Worm (Caenorhabditis elegans) whole organism, L1 larva: ENCODE data around the gene rpn-5.
A peak's percentile ranks its signal among the peaks of the same experiment; 100 is the strongest.

Source experiments
- C04F5.9 ChIP-seq: sonication (generic microtip); optimal IDR thresholded peaks from 2 replicates; lab custom pipeline; 2016; ENCODE audit warnings: missing genetic modification characterization, missing compliant biosample characterization
- C34B4.2 ChIP-seq: sonication (generic microtip); optimal IDR thresholded peaks from 2 replicates; lab custom pipeline; 2017; ENCODE audit warnings: mild to moderate bottlenecking, missing genetic modification characterization, missing compliant biosample characterization
- aly-2 ChIP-seq: fragments of 150-350 bp; optimal IDR thresholded peaks from 2 replicates; lab custom pipeline; 2014; ENCODE audit warnings: missing biosample characterization, missing genetic modification characterization
- ama-1 ChIP-seq: fragments of 150-350 bp; optimal IDR thresholded peaks from 2 replicates; lab custom pipeline; 2014
- ceh-88 ChIP-seq: fragments of 200-800 bp; sonication (Bioruptor generic); IDR thresholded peaks from 2 replicates; pipeline ENCODE4 v1.3.6; 2022; ENCODE audit warnings: missing genetic modification characterization, missing compliant biosample characterization
- dpl-1 ChIP-seq, 3 experiments: fragments of 150-350 bp in 2 of 3; sonication (generic microtip) in 1 of 3; optimal IDR thresholded peaks; 2 replicates each; lab custom pipeline; 2014 to 2017; ENCODE audit warnings: missing biosample characterization in 3 of 3, missing genetic modification characterization in 3 of 3, missing genetic modification reagents in 3 of 3
- efl-1 ChIP-seq, 4 experiments: fragments of 150-350 bp; optimal IDR thresholded peaks in 3 of 4; peaks in 1 of 4; 1 replicate in 1 of 4; 2 replicates in 3 of 4; lab custom pipeline; 2014; ENCODE audit warnings: missing biosample characterization in 2 of 4, missing genetic modification characterization in 2 of 4, missing genetic modification reagents in 2 of 4
- efl-3 ChIP-seq: fragments of 200-800 bp; sonication (Bioruptor generic); optimal IDR thresholded peaks from 2 replicates; lab custom pipeline; 2018; ENCODE audit warnings: mild to moderate bottlenecking, missing genetic modification characterization, missing compliant biosample characterization
- elt-2 ChIP-seq: sonication (generic microtip); optimal IDR thresholded peaks from 2 replicates; lab custom pipeline; 2016; ENCODE audit warnings: missing genetic modification characterization, mild to moderate bottlenecking, inconsistent platforms, missing compliant biosample characterization, missing genetic modification reagents
- elt-3 ChIP-seq, 6 experiments: fragments of 150-350 bp in 1 of 6; sonication (generic microtip); optimal IDR thresholded peaks; 2 replicates each; lab custom pipeline; 2017 to 2018; ENCODE audit warnings: missing biosample characterization in 6 of 6, missing genetic modification characterization in 6 of 6, inconsistent platforms in 1 of 6
- ets-5 ChIP-seq: fragments of 200-800 bp; sonication (Bioruptor generic); IDR thresholded peaks from 2 replicates; pipeline ENCODE4 v1.3.6; 2022; ENCODE audit warnings: missing genetic modification characterization, missing compliant biosample characterization
- fkh-10 ChIP-seq: sonication (generic microtip); optimal IDR thresholded peaks from 2 replicates; lab custom pipeline; 2017; ENCODE audit warnings: missing biosample characterization, missing genetic modification reagents, missing genetic modification characterization
- fkh-4 ChIP-seq: sonication (generic microtip); optimal IDR thresholded peaks from 2 replicates; lab custom pipeline; 2016; ENCODE audit warnings: missing compliant biosample characterization, missing genetic modification characterization, borderline replicate concordance
- fos-1 ChIP-seq: fragments of 150-350 bp; optimal IDR thresholded peaks from 2 replicates; lab custom pipeline; 2014; ENCODE audit warnings: missing biosample characterization, missing genetic modification characterization
- grh-1 ChIP-seq: fragments of 200-800 bp; sonication (Bioruptor generic); IDR thresholded peaks from 2 replicates; pipeline ENCODE4 v1.3.6; 2022; ENCODE audit warnings: missing genetic modification reagents, missing genetic modification characterization, missing compliant biosample characterization
- lin-14 ChIP-seq: fragments of 200-800 bp; sonication (Bioruptor generic); optimal IDR thresholded peaks from 2 replicates; lab custom pipeline; 2018; ENCODE audit warnings: mild to moderate bottlenecking, missing genetic modification characterization, moderate library complexity, missing compliant biosample characterization
- lin-15B ChIP-seq: fragments of 150-350 bp; sonication (generic microtip); optimal IDR thresholded peaks from 3 replicates; lab custom pipeline; 2014; ENCODE audit warnings: missing biosample characterization, missing genetic modification characterization
- lin-35 ChIP-seq, 2 experiments: fragments of 150-350 bp; optimal IDR thresholded peaks; 2 replicates each; lab custom pipeline; 2014; ENCODE audit warnings: missing biosample characterization in 2 of 2, missing genetic modification characterization in 2 of 2, missing genetic modification reagents in 2 of 2
- lin-39 ChIP-seq: fragments of 150-350 bp; optimal IDR thresholded peaks from 2 replicates; lab custom pipeline; 2014; ENCODE audit warnings: missing biosample characterization, missing genetic modification reagents, missing genetic modification characterization
- lsy-2 ChIP-seq, 2 experiments: fragments of 150-350 bp; optimal IDR thresholded peaks; 2 replicates each; lab custom pipeline; 2014; ENCODE audit warnings: missing biosample characterization in 2 of 2, missing genetic modification characterization in 2 of 2
- mab-9 ChIP-seq: fragments of 200-800 bp; sonication (Bioruptor generic); IDR thresholded peaks from 2 replicates; pipeline ENCODE4 v1.3.6; 2022; ENCODE audit warnings: missing genetic modification reagents, missing genetic modification characterization, missing compliant biosample characterization
- mdl-1 ChIP-seq, 2 experiments: fragments of 150-350 bp; optimal IDR thresholded peaks; 2 replicates each; lab custom pipeline; 2014 to 2017; ENCODE audit warnings: missing biosample characterization in 2 of 2, missing genetic modification characterization in 2 of 2, inconsistent platforms in 1 of 2
- mep-1 ChIP-seq: fragments of 150-350 bp; optimal IDR thresholded peaks from 2 replicates; lab custom pipeline; 2014; ENCODE audit warnings: missing biosample characterization, missing genetic modification characterization
- nhr-20 ChIP-seq: sonication (generic microtip); optimal IDR thresholded peaks from 2 replicates; lab custom pipeline; 2016; ENCODE audit warnings: mild to moderate bottlenecking, missing genetic modification characterization, missing compliant biosample characterization
- nhr-28 ChIP-seq: fragments of 150-350 bp; optimal IDR thresholded peaks from 2 replicates; lab custom pipeline; 2014; ENCODE audit warnings: missing biosample characterization, missing genetic modification characterization
- nhr-71 ChIP-seq: sonication (generic microtip); optimal IDR thresholded peaks from 2 replicates; lab custom pipeline; 2016; ENCODE audit warnings: mild to moderate bottlenecking, missing genetic modification characterization, moderate library complexity, missing compliant biosample characterization
- nhr-84 ChIP-seq: sonication (generic microtip); optimal IDR thresholded peaks from 2 replicates; lab custom pipeline; 2017; ENCODE audit warnings: missing biosample characterization, missing genetic modification characterization
- nhr-90 ChIP-seq: sonication (generic microtip); optimal IDR thresholded peaks from 2 replicates; lab custom pipeline; 2016; ENCODE audit warnings: mild to moderate bottlenecking, missing genetic modification characterization, missing compliant biosample characterization; ENCODE audit not compliant: poor library complexity
- pag-3 ChIP-seq: sonication (generic microtip); optimal IDR thresholded peaks from 2 replicates; lab custom pipeline; 2017; ENCODE audit warnings: missing genetic modification characterization, mild to moderate bottlenecking, missing compliant biosample characterization, antibody characterized with exemption, borderline replicate concordance; ENCODE audit not compliant: insufficient read depth
- pax-3 ChIP-seq: fragments of 200-800 bp; sonication (Bioruptor generic); optimal IDR thresholded peaks from 2 replicates; lab custom pipeline; 2018; ENCODE audit warnings: mild to moderate bottlenecking, missing genetic modification characterization, moderate library complexity, missing compliant biosample characterization
- pqm-1 ChIP-seq: sonication (generic microtip); optimal IDR thresholded peaks from 3 replicates; lab custom pipeline; 2017; ENCODE audit warnings: missing biosample characterization, missing genetic modification characterization
- snu-23 ChIP-seq: sonication (generic microtip); optimal IDR thresholded peaks from 2 replicates; lab custom pipeline; 2016; ENCODE audit warnings: missing genetic modification characterization, missing compliant biosample characterization
- unc-130 ChIP-seq: fragments of 150-350 bp; optimal IDR thresholded peaks from 2 replicates; lab custom pipeline; 2017; ENCODE audit warnings: missing biosample characterization, missing genetic modification characterization, inconsistent platforms
- unc-30 ChIP-seq: sonication (generic microtip); optimal IDR thresholded peaks from 2 replicates; lab custom pipeline; 2017; ENCODE audit warnings: missing biosample characterization, missing genetic modification characterization
- unc-98 ChIP-seq: fragments of 200-800 bp; sonication (Bioruptor generic); IDR thresholded peaks from 2 replicates; pipeline ENCODE4 v1.3.6; 2022; ENCODE audit warnings: missing genetic modification characterization, missing compliant biosample characterization
- zag-1 ChIP-seq: fragments of 150-350 bp; optimal IDR thresholded peaks from 2 replicates; lab custom pipeline; 2014; ENCODE audit warnings: missing biosample characterization, missing genetic modification characterization
- ztf-4 ChIP-seq: fragments of 150-350 bp; optimal IDR thresholded peaks from 2 replicates; lab custom pipeline; 2014; ENCODE audit warnings: missing biosample characterization, missing genetic modification characterization

Gene rpn-5

DNA sequence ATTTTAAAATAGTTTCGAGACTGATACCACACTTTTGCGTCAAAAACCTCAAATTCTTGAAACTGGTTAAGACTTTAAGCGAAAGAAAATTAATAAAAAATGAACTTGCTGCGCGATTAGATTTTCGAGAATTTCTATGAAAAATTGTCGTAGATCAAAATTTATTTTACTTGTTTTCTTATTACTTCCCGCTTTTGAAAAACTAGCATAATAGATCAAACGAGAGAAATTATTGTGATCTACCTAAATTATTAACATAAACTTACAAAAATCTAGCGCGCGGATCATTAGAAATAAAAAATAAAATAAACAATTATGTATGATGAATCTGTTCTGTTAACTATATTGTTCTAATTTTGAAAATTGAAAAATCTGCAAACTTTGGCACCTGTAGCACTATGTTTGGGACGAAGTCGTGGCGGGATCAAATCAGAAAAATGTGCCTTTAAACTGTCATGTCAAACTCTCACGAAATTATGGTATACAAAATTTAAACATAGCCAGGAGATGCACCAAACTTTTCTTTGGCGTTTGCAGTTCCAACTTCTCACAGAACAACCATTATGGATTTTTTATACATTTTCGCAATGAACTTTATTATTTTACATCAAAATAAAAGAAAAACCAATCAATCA lies 28.6 kb upstream of the rpn-5 start:
- TF ChIP-seq ets-5 (GFP tag; lab: Robert Waterston, UW) (no peak), ama-1 (lab: Kevin White, UChicago) (peak; percentile 10), aly-2 (tag; lab: Kevin White, UChicago) (no peak), elt-2 (peak; percentile 35), C04F5.9 (tag; lab: Kevin White, UChicago) (no peak), pag-3 (no peak), efl-3 (GFP tag; lab: Kevin White, UChicago) (no peak)

DNA sequence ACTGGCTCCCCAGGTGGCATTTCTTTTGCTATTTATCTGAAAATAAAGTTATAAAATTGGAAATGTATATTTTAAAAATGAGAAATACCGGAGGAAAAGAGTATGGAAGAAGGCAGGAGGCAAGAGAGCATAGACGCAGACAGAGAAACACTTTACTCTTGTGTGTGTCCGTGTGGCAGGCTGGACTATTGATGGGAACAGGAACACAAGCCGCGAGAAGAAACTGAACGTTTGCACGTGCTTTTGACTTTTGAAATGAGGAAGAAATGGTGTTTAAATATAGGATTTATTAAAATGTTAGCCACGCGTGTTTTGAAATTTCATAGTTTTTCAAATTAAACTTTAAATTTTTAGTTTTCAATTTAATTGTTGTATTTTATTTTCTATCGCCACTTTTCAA lies 27.9 kb upstream of the rpn-5 start, which contains the start of gene F10G7.10:
Gene F10G7.10 (minus strand): TSS at position 145 of the 400 bp plus-strand sequence.
- no peak for TF ChIP-seq fkh-4 (tag; lab: Kevin White, UChicago)
- TF ChIP-seq dpl-1 (GFP tag; optimal IDR thresholded peaks at IDR 0.05; lab: Kevin White, UChicago), result peak in 1 of 3 experiments; percentile 4
- no peak for TF ChIP-seq nhr-90 (tag; lab: Kevin White, UChicago)
- TF ChIP-seq unc-98 (GFP tag; lab: Robert Waterston, UW), result no peak
- peak in 1 of 2 experiments; percentile 19 for TF ChIP-seq mdl-1 (tag; optimal IDR thresholded peaks at IDR 0.05; lab: Kevin White, UChicago)
- no peak for TF ChIP-seq fkh-10
- no peak for TF ChIP-seq ztf-4 (tag; lab: Kevin White, UChicago)
- no peak for TF ChIP-seq fos-1
- no peak for TF ChIP-seq ceh-88 (GFP tag; lab: Robert Waterston, UW)
- TF ChIP-seq lin-14, result peak; percentile 56
- no peak for TF ChIP-seq unc-130 (tag; lab: Kevin White, UChicago)
- no peak for TF ChIP-seq lin-15B
- TF ChIP-seq aly-2 (tag; lab: Kevin White, UChicago), result no peak
- TF ChIP-seq nhr-20, result no peak
- TF ChIP-seq mep-1, result peak; percentile 15
- TF ChIP-seq zag-1 (tag; lab: Kevin White, UChicago), result no peak
- TF ChIP-seq unc-30, result no peak
- no peak for TF ChIP-seq nhr-71 (tag; lab: Kevin White, UChicago)
- no peak for TF ChIP-seq efl-1 (optimal IDR thresholded peaks at IDR 0.05; lab: Kevin White, UChicago)
- TF ChIP-seq efl-1 (GFP tag; optimal IDR thresholded peaks at IDR 0.05 in 1 of 2; lab: Kevin White, UChicago), result no peak
- TF ChIP-seq mab-9 (GFP tag; lab: Robert Waterston, UW), result no peak
- TF ChIP-seq nhr-84 (tag; lab: Kevin White, UChicago), result no peak
- TF ChIP-seq C34B4.2 (tag; lab: Kevin White, UChicago), result no peak

DNA sequence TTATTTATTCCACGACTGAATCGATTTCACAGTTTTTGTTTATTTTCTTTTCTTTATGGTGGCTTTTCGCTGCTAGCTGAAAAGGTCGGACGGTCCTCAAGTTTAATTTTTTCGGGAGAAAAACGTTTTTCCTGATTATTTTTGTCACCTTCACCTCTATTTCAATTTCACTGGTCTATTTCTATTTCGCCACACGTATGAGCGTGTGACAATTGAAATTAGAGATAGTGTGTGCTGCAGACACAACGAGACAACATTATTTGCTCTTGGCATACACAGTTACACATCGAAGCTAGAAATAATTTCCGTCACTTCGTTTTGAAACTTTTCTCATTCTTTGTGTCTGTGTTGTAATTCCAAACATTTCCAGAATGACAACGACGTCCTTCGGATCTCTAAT lies 17.4 kb upstream of the rpn-5 start, which contains the start of gene F41C3.8:
Gene F41C3.8 (plus strand): TSS at position 371 of the 400 bp plus-strand sequence.
- TF ChIP-seq aly-2 (tag; lab: Kevin White, UChicago) (no peak), elt-2 (peak; percentile 33), lin-35 (GFP tag; optimal IDR thresholded peaks at IDR 0.05; lab: Kevin White, UChicago) (peak in 1 of 2 experiments; percentile 21), zag-1 (tag; lab: Kevin White, UChicago) (no peak)

DNA sequence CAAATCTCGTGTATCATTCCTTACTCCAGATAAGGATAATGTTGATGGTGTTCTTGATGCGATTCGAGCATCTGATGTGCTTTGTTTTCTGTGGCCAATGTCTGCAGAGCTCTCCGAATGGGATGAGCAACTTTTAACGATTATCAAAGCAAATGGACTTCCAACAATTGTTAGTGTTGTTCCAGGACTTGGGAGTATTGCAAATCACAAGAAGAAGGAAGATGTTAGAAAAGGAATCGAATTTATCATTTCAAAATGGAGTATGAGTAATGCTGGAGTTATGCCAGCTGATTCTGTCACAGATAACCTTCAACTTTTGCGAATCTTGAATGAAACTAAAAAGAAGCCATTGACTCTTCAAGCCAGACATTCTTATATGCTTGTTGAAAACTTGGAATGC lies 12.6 kb upstream of the rpn-5 start:
- TF ChIP-seq pax-3 (tag; lab: Kevin White, UChicago) (no peak), nhr-28 (tag; lab: Kevin White, UChicago) (no peak), C34B4.2 (tag; lab: Kevin White, UChicago) (no peak), lin-39 (tag; lab: Kevin White, UChicago) (no peak), snu-23 (GFP tag; lab: Kevin White, UChicago) (no peak), mep-1 (no peak)

DNA sequence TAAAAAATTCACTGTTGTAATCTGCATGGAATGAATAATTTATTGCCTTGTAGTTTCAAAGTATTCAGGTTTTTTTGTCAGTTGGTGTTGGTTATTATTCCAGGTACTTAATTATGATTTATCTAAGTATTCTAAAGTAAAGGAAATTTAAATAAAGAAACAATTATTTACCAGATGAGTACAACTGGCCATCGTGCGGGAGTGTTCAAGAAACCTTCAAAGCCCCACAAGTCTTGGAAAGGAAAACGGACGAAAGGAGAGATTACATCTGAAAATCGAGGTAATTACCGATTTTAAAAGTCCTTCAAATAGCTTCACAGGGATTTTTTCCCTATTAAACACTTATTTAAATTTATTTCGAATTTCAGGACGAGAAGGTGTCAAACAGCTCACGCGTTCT lies 11.9 kb upstream of the rpn-5 start, which contains the start of gene tag-151:
Gene tag-151 (plus strand): TSS at position 158 of the 400 bp plus-strand sequence.
- TF ChIP-seq grh-1, result no peak
- no peak for TF ChIP-seq pqm-1 (tag; lab: Kevin White, UChicago)
- no peak for TF ChIP-seq nhr-71 (tag; lab: Kevin White, UChicago)
- peak; percentile 11 for TF ChIP-seq nhr-90 (tag; lab: Kevin White, UChicago)
- peak in 1 of 2 experiments; percentile 1 for TF ChIP-seq lsy-2 (tag; optimal IDR thresholded peaks at IDR 0.05; lab: Kevin White, UChicago)
- no peak for TF ChIP-seq elt-3 (tag; optimal IDR thresholded peaks at IDR 0.05; lab: Kevin White, UChicago)
- no peak for TF ChIP-seq C04F5.9 (tag; lab: Kevin White, UChicago)
- no peak for TF ChIP-seq mdl-1 (tag; optimal IDR thresholded peaks at IDR 0.05; lab: Kevin White, UChicago)
- no peak for TF ChIP-seq fkh-10
- TF ChIP-seq efl-1 (optimal IDR thresholded peaks at IDR 0.05; lab: Kevin White, UChicago), result no peak
- TF ChIP-seq efl-1 (GFP tag; optimal IDR thresholded peaks at IDR 0.05 in 1 of 2; lab: Kevin White, UChicago), result peak in 1 of 2 experiments; percentile 52
- TF ChIP-seq ztf-4 (tag; lab: Kevin White, UChicago), result no peak
